Worm (Caenorhabditis elegans): ENCODE results near the gene W06D12.6.
A peak's percentile ranks its signal among the peaks of the same experiment; 100 is the strongest.

The W06D12.6 gene

DNA sequence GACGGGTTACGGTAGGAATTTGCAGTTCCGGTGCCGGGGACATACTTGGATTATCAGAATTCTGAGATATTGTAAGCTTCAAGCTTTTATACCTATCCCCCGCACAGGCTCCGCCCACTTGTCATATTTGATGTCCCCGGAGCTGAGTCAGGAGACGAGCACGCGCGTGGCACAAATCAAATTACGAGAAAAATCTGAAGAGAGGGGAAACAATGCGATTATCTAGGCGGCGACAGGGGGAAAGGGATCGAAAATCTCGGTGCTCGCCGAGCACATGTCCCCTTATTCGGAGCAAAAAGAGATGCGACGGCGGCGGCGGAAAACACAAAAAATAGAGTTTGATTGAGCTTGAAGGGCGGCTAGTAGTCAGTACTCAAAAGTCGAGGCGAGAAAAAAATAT is 43.3 kb downstream of the W06D12.6 start, which contains the start of gene R12G8.1 (continued):
- TF ChIP-seq mep-1 (tag; optimal IDR thresholded peaks at IDR 0.05) (no peak), mxl-2 (GFP tag; conservative IDR thresholded peaks at IDR 0.05) (no peak), dve-1 (tag; optimal IDR thresholded peaks at IDR 0.05; ENCODE audit: insufficient read depth) (no peak), ceh-20 (GFP tag; IDR thresholded peaks at IDR 0.05) (no peak)

DNA sequence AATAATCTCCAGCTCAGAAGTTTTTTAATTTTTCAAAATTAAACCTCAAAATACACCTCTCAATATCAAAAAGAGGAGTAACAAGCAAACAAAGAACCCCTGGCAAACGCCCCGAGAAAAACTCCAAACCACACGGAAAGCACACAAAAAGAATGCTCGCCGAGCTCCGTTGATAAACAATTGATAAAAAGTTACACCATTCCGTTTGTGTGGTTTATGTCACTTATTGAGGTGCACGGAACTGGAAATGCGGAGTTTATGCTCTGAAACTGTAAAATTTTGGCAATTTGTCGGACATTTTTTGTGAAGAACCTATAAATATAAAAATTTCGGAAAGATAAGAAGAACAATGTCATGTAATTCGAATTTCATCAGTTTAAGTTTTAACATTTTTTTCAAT is 46.4 kb downstream of the W06D12.6 start:
- TF ChIP-seq dve-1 (tag; optimal IDR thresholded peaks at IDR 0.05; ENCODE audit: insufficient read depth) (peak; percentile 69), ceh-20 (GFP tag; IDR thresholded peaks at IDR 0.05) (0 out of 2 replicates have a peak, but pooled peaks have one; percentile 36), pha-4 (GFP tag; IDR thresholded peaks at IDR 0.05) (no peak), pha-4 (tag; optimal IDR thresholded peaks at IDR 0.05) (peak; percentile 62), php-3 (GFP tag; IDR thresholded peaks at IDR 0.05) (0 out of 2 replicates have a peak, but pooled peaks have one; percentile 49), nhr-48 (tag; optimal IDR thresholded peaks at IDR 0.05) (peak; percentile 38), gei-8 (GFP tag; optimal IDR thresholded peaks at IDR 0.05) (no peak), dmd-6 (GFP tag; IDR thresholded peaks at IDR 0.05) (peak; percentile 84), nhr-102 (tag; optimal IDR thresholded peaks at IDR 0.05) (peak; percentile 37), Y105C5A.15 (GFP tag; IDR thresholded peaks at IDR 0.05) (no peak), F26F4.8 (GFP tag; conservative IDR thresholded peaks at IDR 0.05) (no peak), pqm-1 (tag; optimal IDR thresholded peaks at IDR 0.05) (peak; percentile 85), hlh-11 (tag; optimal IDR thresholded peaks at IDR 0.05) (peak; percentile 66), nhr-77 (tag; optimal IDR thresholded peaks at IDR 0.05) (peak; percentile 41), hmg-1.1 (GFP tag; IDR thresholded peaks at IDR 0.05) (no peak), nhr-28 (tag; optimal IDR thresholded peaks at IDR 0.05) (peak; percentile 92), tra-1 (GFP tag; IDR thresholded peaks at IDR 0.05) (peak; percentile 48; the same call in 1 of the 2 replicates), daf-16 (GFP tag; optimal IDR thresholded peaks at IDR 0.05) (no peak), daf-16 (tag; optimal IDR thresholded peaks at IDR 0.05) (peak; percentile 74), nhr-111 (GFP tag; optimal IDR thresholded peaks at IDR 0.05) (no peak)

DNA sequence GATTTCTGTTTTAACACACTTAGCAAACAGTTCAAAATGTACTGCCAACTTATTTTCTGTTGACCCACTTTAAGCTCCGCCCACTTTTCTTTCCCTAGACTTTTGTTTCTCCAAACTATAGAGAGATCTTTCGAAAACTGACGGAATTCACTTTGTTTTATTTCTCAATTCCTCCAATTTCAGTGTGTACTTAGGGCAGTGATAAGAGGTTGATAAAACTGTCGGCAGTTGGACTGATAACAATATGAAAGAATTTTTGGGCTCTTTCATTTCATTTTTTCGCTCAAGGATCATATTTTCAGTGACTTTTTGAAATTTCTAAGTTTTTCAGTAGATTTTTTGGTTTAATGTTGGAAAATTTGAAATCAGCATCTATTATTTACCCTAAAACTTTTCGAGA is 49.1 kb downstream of the W06D12.6 start:
- peak; percentile 31 for TF ChIP-seq dve-1 (tag; optimal IDR thresholded peaks at IDR 0.05; ENCODE audit: insufficient read depth)
- peak; percentile 42; the same call in 1 of the 2 replicates for TF ChIP-seq dmd-6 (GFP tag; IDR thresholded peaks at IDR 0.05)
- no peak for TF ChIP-seq lin-29 (GFP tag; IDR thresholded peaks at IDR 0.05)
- no peak for TF ChIP-seq daf-16 (GFP tag; optimal IDR thresholded peaks at IDR 0.05)
- peak; percentile 68 for TF ChIP-seq daf-16 (tag; optimal IDR thresholded peaks at IDR 0.05)
- no peak for TF ChIP-seq hmg-1.1 (GFP tag; IDR thresholded peaks at IDR 0.05)
- peak; percentile 75 for TF ChIP-seq pqm-1 (tag; optimal IDR thresholded peaks at IDR 0.05)
- peak; percentile 66 for TF ChIP-seq nhr-28 (tag; optimal IDR thresholded peaks at IDR 0.05)

DNA sequence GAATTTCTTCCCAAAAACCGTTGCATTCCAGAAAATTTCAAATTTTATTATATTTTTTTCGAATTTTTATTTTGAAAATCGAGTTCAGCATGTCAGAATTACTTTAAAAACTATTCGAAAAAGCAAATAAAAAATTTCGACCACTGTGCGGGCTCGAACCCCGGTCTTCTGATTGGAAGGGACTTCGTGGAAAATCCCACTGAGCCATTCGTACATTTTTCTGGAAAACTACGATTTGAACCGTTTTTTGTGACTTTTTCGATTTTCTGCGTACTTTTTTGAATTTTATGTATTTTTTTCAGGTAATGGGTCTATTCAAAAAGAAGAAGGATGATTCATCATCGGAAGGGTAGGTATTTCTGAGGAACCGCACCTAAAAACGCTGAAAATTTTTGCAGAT is 49.7 kb downstream of the W06D12.6 start, which contains the start of gene pgp-9:
Gene pgp-9 (plus strand): TSS at position 301 of the 400 bp plus-strand sequence.
- TF ChIP-seq aha-1 (tag) (peak; percentile 71), ZK546.5 (tag; optimal IDR thresholded peaks at IDR 0.05) (no peak)

Data from whole organism, L4 larva.